Worm (Caenorhabditis elegans) whole organism, L1 larva: ENCODE measurements around the gene F35B12.9.

Experiments used
- C04F5.9 ChIP-seq: sonication (generic microtip); optimal IDR thresholded peaks from 2 replicates; lab custom pipeline; 2016; ENCODE audit warnings: missing genetic modification characterization, missing compliant biosample characterization
- C34B4.2 ChIP-seq: sonication (generic microtip); optimal IDR thresholded peaks from 2 replicates; lab custom pipeline; 2017; ENCODE audit warnings: mild to moderate bottlenecking, missing genetic modification characterization, missing compliant biosample characterization
- F16B12.6 ChIP-seq: fragments of 150-350 bp; optimal IDR thresholded peaks from 2 replicates; lab custom pipeline; 2014; ENCODE audit warnings: missing biosample characterization, missing genetic modification characterization
- alr-1 ChIP-seq: fragments of 200-800 bp; sonication (Bioruptor generic); optimal IDR thresholded peaks from 2 replicates; lab custom pipeline; 2018; ENCODE audit warnings: borderline replicate concordance, mild to moderate bottlenecking, missing genetic modification characterization, missing compliant biosample characterization
- blmp-1 ChIP-seq: fragments of 150-350 bp; optimal IDR thresholded peaks from 2 replicates; lab custom pipeline; 2014; ENCODE audit warnings: missing biosample characterization, missing genetic modification characterization
- ceh-63 ChIP-seq: fragments of 200-800 bp; sonication (Bioruptor generic); optimal IDR thresholded peaks from 2 replicates; lab custom pipeline; 2018; ENCODE audit warnings: mild to moderate bottlenecking, missing genetic modification characterization, missing compliant biosample characterization
- ceh-88 ChIP-seq: fragments of 200-800 bp; sonication (Bioruptor generic); IDR thresholded peaks from 2 replicates; pipeline ENCODE4 v1.3.6; 2022; ENCODE audit warnings: missing genetic modification characterization, missing compliant biosample characterization
- ces-1 ChIP-seq: fragments of 150-350 bp; optimal IDR thresholded peaks from 2 replicates; lab custom pipeline; 2014; ENCODE audit warnings: missing biosample characterization, missing genetic modification reagents, missing genetic modification characterization
- dsc-1 ChIP-seq: sonication (generic microtip); optimal IDR thresholded peaks from 2 replicates; lab custom pipeline; 2016; ENCODE audit warnings: mild to moderate bottlenecking, missing genetic modification characterization, missing compliant biosample characterization
- efl-1 ChIP-seq, 4 experiments: fragments of 150-350 bp; optimal IDR thresholded peaks in 3 of 4; peaks in 1 of 4; 1 replicate in 1 of 4; 2 replicates in 3 of 4; lab custom pipeline; 2014; ENCODE audit warnings: missing biosample characterization in 2 of 4, missing genetic modification characterization in 2 of 4, missing genetic modification reagents in 2 of 4
- egl-13 ChIP-seq: sonication (generic microtip); optimal IDR thresholded peaks from 2 replicates; lab custom pipeline; 2016; ENCODE audit warnings: missing genotype, missing genetic modification reagents, missing genetic modification characterization, missing compliant biosample characterization
- egl-27 ChIP-seq, 2 experiments: fragments of 150-350 bp in 1 of 2; sonication (generic microtip); optimal IDR thresholded peaks; 3 replicates each; lab custom pipeline; 2017 to 2018; ENCODE audit warnings: missing biosample characterization in 2 of 2, missing genetic modification characterization in 2 of 2, missing genetic modification reagents in 2 of 2
- elt-2 ChIP-seq: sonication (generic microtip); optimal IDR thresholded peaks from 2 replicates; lab custom pipeline; 2016; ENCODE audit warnings: missing genetic modification characterization, mild to moderate bottlenecking, inconsistent platforms, missing compliant biosample characterization, missing genetic modification reagents
- elt-3 ChIP-seq, 6 experiments: fragments of 150-350 bp in 1 of 6; sonication (generic microtip); optimal IDR thresholded peaks; 2 replicates each; lab custom pipeline; 2017 to 2018; ENCODE audit warnings: missing biosample characterization in 6 of 6, missing genetic modification characterization in 6 of 6, inconsistent platforms in 1 of 6
- ets-5 ChIP-seq: fragments of 200-800 bp; sonication (Bioruptor generic); IDR thresholded peaks from 2 replicates; pipeline ENCODE4 v1.3.6; 2022; ENCODE audit warnings: missing genetic modification characterization, missing compliant biosample characterization
- fkh-8 ChIP-seq: sonication (generic microtip); optimal IDR thresholded peaks from 2 replicates; lab custom pipeline; 2016; ENCODE audit warnings: mild to moderate bottlenecking, missing genetic modification characterization, missing compliant biosample characterization
- hpl-2 ChIP-seq: fragments of 150-350 bp; optimal IDR thresholded peaks from 2 replicates; lab custom pipeline; 2014; ENCODE audit warnings: missing biosample characterization, missing genetic modification reagents, missing genetic modification characterization
- jun-1 ChIP-seq: fragments of 150-350 bp; optimal IDR thresholded peaks from 2 replicates; lab custom pipeline; 2014; ENCODE audit warnings: missing biosample characterization, missing genetic modification reagents, missing genetic modification characterization
- lin-13 ChIP-seq: fragments of 150-350 bp; optimal IDR thresholded peaks from 2 replicates; lab custom pipeline; 2014; ENCODE audit warnings: missing biosample characterization, missing genetic modification reagents, missing genetic modification characterization
- lin-14 ChIP-seq: fragments of 200-800 bp; sonication (Bioruptor generic); optimal IDR thresholded peaks from 2 replicates; lab custom pipeline; 2018; ENCODE audit warnings: mild to moderate bottlenecking, missing genetic modification characterization, moderate library complexity, missing compliant biosample characterization
- lin-35 ChIP-seq, 2 experiments: fragments of 150-350 bp; optimal IDR thresholded peaks; 2 replicates each; lab custom pipeline; 2014; ENCODE audit warnings: missing biosample characterization in 2 of 2, missing genetic modification characterization in 2 of 2, missing genetic modification reagents in 2 of 2
- lin-39 ChIP-seq: fragments of 150-350 bp; optimal IDR thresholded peaks from 2 replicates; lab custom pipeline; 2014; ENCODE audit warnings: missing biosample characterization, missing genetic modification reagents, missing genetic modification characterization
- lsy-2 ChIP-seq, 2 experiments: fragments of 150-350 bp; optimal IDR thresholded peaks; 2 replicates each; lab custom pipeline; 2014; ENCODE audit warnings: missing biosample characterization in 2 of 2, missing genetic modification characterization in 2 of 2
- mdl-1 ChIP-seq, 2 experiments: fragments of 150-350 bp; optimal IDR thresholded peaks; 2 replicates each; lab custom pipeline; 2014 to 2017; ENCODE audit warnings: missing biosample characterization in 2 of 2, missing genetic modification characterization in 2 of 2, inconsistent platforms in 1 of 2
- mep-1 ChIP-seq: fragments of 150-350 bp; optimal IDR thresholded peaks from 2 replicates; lab custom pipeline; 2014; ENCODE audit warnings: missing biosample characterization, missing genetic modification characterization
- nhr-11 ChIP-seq: fragments of 150-350 bp; optimal IDR thresholded peaks from 2 replicates; lab custom pipeline; 2014; ENCODE audit warnings: missing biosample characterization, missing genetic modification characterization
- nhr-20 ChIP-seq: sonication (generic microtip); optimal IDR thresholded peaks from 2 replicates; lab custom pipeline; 2016; ENCODE audit warnings: mild to moderate bottlenecking, missing genetic modification characterization, missing compliant biosample characterization
- nhr-237 ChIP-seq: fragments of 150-350 bp; optimal IDR thresholded peaks from 2 replicates; lab custom pipeline; 2014; ENCODE audit warnings: missing biosample characterization, missing genetic modification characterization
- nhr-71 ChIP-seq: sonication (generic microtip); optimal IDR thresholded peaks from 2 replicates; lab custom pipeline; 2016; ENCODE audit warnings: mild to moderate bottlenecking, missing genetic modification characterization, moderate library complexity, missing compliant biosample characterization
- nhr-76 ChIP-seq: sonication (generic microtip); optimal IDR thresholded peaks from 2 replicates; lab custom pipeline; 2017; ENCODE audit warnings: missing biosample characterization, missing genetic modification characterization
- nhr-77 ChIP-seq: fragments of 150-350 bp; optimal IDR thresholded peaks from 2 replicates; lab custom pipeline; 2014; ENCODE audit warnings: missing biosample characterization, missing genetic modification characterization
- nhr-85 ChIP-seq: sonication (generic microtip); peaks from one replicate; lab custom pipeline; 2016; ENCODE audit warnings: missing genetic modification characterization, inconsistent platforms, missing compliant biosample characterization
- nhr-90 ChIP-seq: sonication (generic microtip); optimal IDR thresholded peaks from 2 replicates; lab custom pipeline; 2016; ENCODE audit warnings: mild to moderate bottlenecking, missing genetic modification characterization, missing compliant biosample characterization; ENCODE audit not compliant: poor library complexity
- pqm-1 ChIP-seq: sonication (generic microtip); optimal IDR thresholded peaks from 3 replicates; lab custom pipeline; 2017; ENCODE audit warnings: missing biosample characterization, missing genetic modification characterization
- rnt-1 ChIP-seq: sonication (generic microtip); optimal IDR thresholded peaks from 2 replicates; lab custom pipeline; 2016; ENCODE audit warnings: mild to moderate bottlenecking, missing genetic modification characterization, moderate library complexity, missing compliant biosample characterization
- skn-1 ChIP-seq: fragments of 150-350 bp; optimal IDR thresholded peaks from 2 replicates; lab custom pipeline; 2014; ENCODE audit warnings: missing biosample characterization, missing genetic modification characterization
- snu-23 ChIP-seq: sonication (generic microtip); optimal IDR thresholded peaks from 2 replicates; lab custom pipeline; 2016; ENCODE audit warnings: missing genetic modification characterization, missing compliant biosample characterization
- swsn-7 ChIP-seq: sonication (generic microtip); optimal IDR thresholded peaks from 2 replicates; lab custom pipeline; 2016; ENCODE audit warnings: missing genetic modification characterization, missing compliant biosample characterization
- tbx-2 ChIP-seq: sonication (generic microtip); optimal IDR thresholded peaks from 2 replicates; lab custom pipeline; 2016; ENCODE audit warnings: missing genetic modification characterization, missing compliant biosample characterization
- vab-15 ChIP-seq: sonication (generic microtip); optimal IDR thresholded peaks from 2 replicates; lab custom pipeline; 2017; ENCODE audit warnings: missing genotype, mild to moderate bottlenecking, missing genetic modification characterization, missing compliant biosample characterization
- xbp-1 ChIP-seq: sonication (generic microtip); optimal IDR thresholded peaks from 2 replicates; lab custom pipeline; 2016; ENCODE audit warnings: missing genetic modification characterization, missing compliant biosample characterization
- zag-1 ChIP-seq: fragments of 150-350 bp; optimal IDR thresholded peaks from 2 replicates; lab custom pipeline; 2014; ENCODE audit warnings: missing biosample characterization, missing genetic modification characterization

F35B12.9 gene

DNA sequence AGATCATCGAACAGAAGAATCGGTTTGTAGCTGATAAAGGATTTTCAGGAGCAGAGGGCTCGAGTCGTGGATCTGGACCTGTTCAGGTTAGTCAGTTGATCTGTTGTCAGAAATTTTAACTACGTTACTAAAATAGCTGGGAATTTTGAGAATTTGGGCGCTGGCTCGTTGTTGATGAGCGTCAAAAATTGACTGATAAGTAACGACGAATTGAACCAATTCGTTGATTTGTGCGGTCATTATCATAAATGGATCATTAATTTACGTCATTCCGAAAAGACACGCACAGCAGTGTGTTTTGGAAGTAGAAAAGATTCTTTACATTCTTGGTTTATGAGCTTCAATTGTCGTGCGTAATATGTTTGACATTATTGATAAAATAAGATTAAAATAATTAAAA is 46.9 kb downstream of the F35B12.9 start:
- TF ChIP-seq pqm-1 (tag; lab: Kevin White, UChicago) (peak; percentile 1), ceh-63 (GFP tag; lab: Kevin White, UChicago) (no peak)

DNA sequence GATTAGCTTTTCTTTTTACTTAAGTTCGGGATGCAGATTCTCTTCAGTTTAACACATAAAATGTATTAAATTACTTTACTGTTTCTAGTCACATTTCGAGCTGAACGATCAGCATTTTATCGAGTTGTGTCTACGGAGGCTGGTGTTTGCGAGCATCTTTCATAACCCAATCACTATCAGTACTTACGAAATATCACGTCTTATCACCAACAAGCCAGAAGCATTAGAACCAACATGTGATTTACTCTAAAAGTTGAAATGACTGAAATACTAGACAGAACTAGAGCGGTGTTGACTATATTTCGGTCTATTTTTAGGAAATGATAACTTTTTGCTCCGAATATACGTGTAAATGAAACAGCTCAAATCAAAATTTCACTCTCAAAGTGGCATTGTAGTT is 47.5 kb downstream of the F35B12.9 start:
- TF ChIP-seq nhr-11 (tag; lab: Kevin White, UChicago) (no peak), nhr-77 (no peak), nhr-20 (peak; percentile 49), nhr-237 (tag; lab: Kevin White, UChicago) (no peak), skn-1 (tag; lab: Kevin White, UChicago) (no peak), elt-2 (tag; lab: Kevin White, UChicago) (peak; percentile 89), lin-35 (GFP tag; optimal IDR thresholded peaks at IDR 0.05; lab: Kevin White, UChicago) (peak in 1 of 2 experiments; percentile 42), swsn-7 (tag; lab: Kevin White, UChicago) (no peak), nhr-71 (peak; percentile 19), pqm-1 (tag; lab: Kevin White, UChicago) (peak; percentile 32), nhr-90 (tag; lab: Kevin White, UChicago) (peak; percentile 8), lin-13 (GFP tag; lab: Kevin White, UChicago) (no peak)
- TF ChIP-seq, all 84 proteins: peak for 6

DNA sequence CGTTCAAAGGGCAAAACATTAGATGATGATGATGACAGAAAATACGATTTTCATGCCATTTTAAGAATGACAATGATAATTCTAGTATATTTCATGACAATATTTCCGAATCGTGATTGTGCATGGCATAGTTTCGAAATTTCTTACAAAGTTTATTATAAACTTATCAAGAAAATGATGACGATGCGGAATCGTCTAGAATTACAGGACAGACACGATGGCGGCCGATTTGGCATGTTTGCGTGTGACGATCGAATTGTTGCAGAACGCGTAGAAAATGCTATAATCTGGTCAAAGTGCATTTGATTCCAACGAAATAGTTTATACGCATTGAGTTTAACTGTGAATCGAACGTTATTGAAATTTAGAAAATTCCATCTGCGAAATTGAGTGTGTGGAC is 48.3 kb downstream of the F35B12.9 start:
- peak; percentile 75 for TF ChIP-seq elt-2 (tag; lab: Kevin White, UChicago)
- no peak for TF ChIP-seq efl-1 (optimal IDR thresholded peaks at IDR 0.05; lab: Kevin White, UChicago)
- TF ChIP-seq efl-1 (GFP tag; optimal IDR thresholded peaks at IDR 0.05 in 1 of 2; lab: Kevin White, UChicago) = peak in 1 of 2 experiments; percentile 19
- TF ChIP-seq lin-35 (GFP tag; optimal IDR thresholded peaks at IDR 0.05; lab: Kevin White, UChicago) = no peak
- peak; percentile 27 for TF ChIP-seq nhr-20

DNA sequence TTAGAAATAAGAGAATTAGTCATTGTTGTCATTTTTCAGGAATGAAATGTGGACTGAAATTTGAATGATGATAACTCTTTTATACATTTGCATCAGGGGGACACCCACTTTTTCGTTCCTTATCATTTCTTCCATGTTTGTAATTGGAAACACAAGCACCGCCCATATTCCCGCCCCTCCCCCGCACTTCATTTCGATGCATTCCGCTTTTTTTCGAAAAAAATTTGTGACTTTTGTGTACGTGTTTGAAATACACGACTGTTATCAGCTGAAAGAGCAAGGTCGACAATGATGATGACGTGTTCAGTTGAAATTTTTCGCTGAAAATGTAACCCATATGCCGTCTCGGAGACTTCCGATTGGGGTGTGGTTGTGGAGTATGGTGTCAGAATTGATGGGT is 49.7 kb downstream of the F35B12.9 start, which contains the start of gene zip-10:
Gene zip-10, minus strand, starts transcription at position 43 of the 400 bp plus-strand sequence.
- TF ChIP-seq mdl-1 (tag; optimal IDR thresholded peaks at IDR 0.05; lab: Kevin White, UChicago) (no peak), snu-23 (GFP tag; lab: Kevin White, UChicago) (no peak), nhr-85 (tag; lab: Kevin White, UChicago) (no peak), fkh-8 (tag; lab: Kevin White, UChicago) (no peak), zag-1 (tag; lab: Kevin White, UChicago) (no peak), ets-5 (no peak), pqm-1 (tag; lab: Kevin White, UChicago) (peak; percentile 57), elt-2 (tag; lab: Kevin White, UChicago) (peak; percentile 95), C04F5.9 (tag; lab: Kevin White, UChicago) (no peak), ceh-63 (GFP tag; lab: Kevin White, UChicago) (no peak), jun-1 (tag; lab: Kevin White, UChicago) (peak; percentile 6), nhr-76 (tag; lab: Kevin White, UChicago) (no peak), rnt-1 (tag; lab: Kevin White, UChicago) (no peak), lsy-2 (tag; optimal IDR thresholded peaks at IDR 0.05; lab: Kevin White, UChicago) (no peak), egl-27 (tag; optimal IDR thresholded peaks at IDR 0.05; lab: Kevin White, UChicago) (no peak), dsc-1 (no peak), ceh-88 (GFP tag; lab: Robert Waterston, UW) (no peak), efl-1 (optimal IDR thresholded peaks at IDR 0.05; lab: Kevin White, UChicago) (no peak), efl-1 (GFP tag; optimal IDR thresholded peaks at IDR 0.05 in 1 of 2; lab: Kevin White, UChicago) (peak in 1 of 2 experiments; percentile 78), blmp-1 (no peak), elt-3 (tag; optimal IDR thresholded peaks at IDR 0.05; lab: Kevin White, UChicago) (no peak), lin-39 (no peak), C34B4.2 (tag; lab: Kevin White, UChicago) (no peak), swsn-7 (tag; lab: Kevin White, UChicago) (no peak), tbx-2 (tag; lab: Kevin White, UChicago) (no peak), nhr-90 (tag; lab: Kevin White, UChicago) (no peak), alr-1 (tag; lab: Kevin White, UChicago) (no peak), mep-1 (tag; lab: Kevin White, UChicago) (no peak), nhr-11 (tag; lab: Kevin White, UChicago) (no peak), lin-14 (GFP tag; lab: Kevin White, UChicago) (peak; percentile 8), xbp-1 (tag; lab: Kevin White, UChicago) (no peak), vab-15 (tag; lab: Kevin White, UChicago) (no peak), egl-13 (tag; lab: Kevin White, UChicago) (no peak), nhr-71 (no peak), nhr-20 (peak; percentile 16), F16B12.6 (tag; lab: Kevin White, UChicago) (no peak), lin-13 (GFP tag; lab: Kevin White, UChicago) (no peak), hpl-2 (GFP tag; lab: Kevin White, UChicago) (no peak), ces-1 (GFP tag; lab: Kevin White, UChicago) (no peak)
- TF ChIP-seq, all 84 proteins: peak for 6
